Worm (Caenorhabditis elegans) whole organism, late embryonic: Measurements from ENCODE around the gene Y69F12A.1.
"Not testable (repeated sequence)": the region's sequence is repeated elsewhere in the genome, so short reads cannot be mapped to it uniquely, and the experiment has no call there.

Experiments used
- C08G9.2 ChIP-seq: sonication (generic microtip); optimal IDR thresholded peaks from 2 replicates; lab custom pipeline; 2016; ENCODE audit warnings: mild to moderate bottlenecking, missing genetic modification characterization, moderate library complexity, missing compliant biosample characterization
- F13H6.1 ChIP-seq: sonication (generic microtip); optimal IDR thresholded peaks from 2 replicates; lab custom pipeline; 2016; ENCODE audit warnings: missing genetic modification characterization, missing compliant biosample characterization
- K02D7.2 ChIP-seq: sonication (generic microtip); optimal IDR thresholded peaks from 2 replicates; lab custom pipeline; 2017; ENCODE audit warnings: mild to moderate bottlenecking, missing genetic modification characterization, missing compliant biosample characterization
- Y22D7AL.16 ChIP-seq: sonication (generic microtip); optimal IDR thresholded peaks from 2 replicates; lab custom pipeline; 2016; ENCODE audit warnings: missing genetic modification characterization, missing compliant biosample characterization
- ceh-14 ChIP-seq: sonication (generic microtip); optimal IDR thresholded peaks from 2 replicates; lab custom pipeline; 2016; ENCODE audit warnings: missing genotype, missing genetic modification characterization, missing compliant biosample characterization
- ceh-18 ChIP-seq: sonication (generic microtip); optimal IDR thresholded peaks from 2 replicates; lab custom pipeline; 2016; ENCODE audit warnings: missing genetic modification characterization, missing compliant biosample characterization
- ceh-2 ChIP-seq: sonication (generic microtip); optimal IDR thresholded peaks from 2 replicates; lab custom pipeline; 2016; ENCODE audit warnings: missing genotype, missing genetic modification characterization, missing compliant biosample characterization
- ceh-22 ChIP-seq: sonication (generic microtip); optimal IDR thresholded peaks from 2 replicates; lab custom pipeline; 2017; ENCODE audit warnings: missing biosample characterization, missing genetic modification characterization
- ceh-31 ChIP-seq: sonication (generic microtip); optimal IDR thresholded peaks from 2 replicates; lab custom pipeline; 2016; ENCODE audit warnings: missing genetic modification characterization, missing compliant biosample characterization
- ceh-6 ChIP-seq: fragments of 200-800 bp; sonication (Bioruptor generic); optimal IDR thresholded peaks from 2 replicates; lab custom pipeline; 2018; ENCODE audit warnings: mild to moderate bottlenecking, missing genetic modification characterization, missing compliant biosample characterization
- dmd-4 ChIP-seq: sonication (generic microtip); optimal IDR thresholded peaks from 2 replicates; lab custom pipeline; 2016; ENCODE audit warnings: borderline replicate concordance, missing genetic modification characterization, missing compliant biosample characterization
- elt-4 ChIP-seq: sonication (generic microtip); optimal IDR thresholded peaks from 2 replicates; lab custom pipeline; 2016; ENCODE audit warnings: missing genetic modification characterization, missing compliant biosample characterization
- ets-4 ChIP-seq: sonication (generic microtip); optimal IDR thresholded peaks from 2 replicates; lab custom pipeline; 2016; ENCODE audit warnings: missing genetic modification characterization, missing compliant biosample characterization
- fax-1 ChIP-seq: sonication (generic microtip); optimal IDR thresholded peaks from 2 replicates; lab custom pipeline; 2016; ENCODE audit warnings: missing genotype, missing genetic modification characterization, missing compliant biosample characterization
- fkh-6 ChIP-seq: sonication (generic microtip); optimal IDR thresholded peaks from 2 replicates; lab custom pipeline; 2016; ENCODE audit warnings: missing genetic modification characterization, missing compliant biosample characterization
- hlh-13 ChIP-seq: fragments of 200-800 bp; sonication (Bioruptor generic); optimal IDR thresholded peaks from 2 replicates; lab custom pipeline; 2018; ENCODE audit warnings: mild to moderate bottlenecking, missing genetic modification characterization, missing compliant biosample characterization
- hlh-30 ChIP-seq: sonication (generic microtip); optimal IDR thresholded peaks from 2 replicates; lab custom pipeline; 2017; ENCODE audit warnings: antibody characterized with exemption, missing genetic modification characterization, missing compliant biosample characterization; ENCODE audit not compliant: insufficient read depth
- hlh-6 ChIP-seq: sonication (generic microtip); optimal IDR thresholded peaks from 2 replicates; lab custom pipeline; 2016; ENCODE audit warnings: missing genotype, missing genetic modification characterization, missing compliant biosample characterization
- lim-6 ChIP-seq: sonication (generic microtip); optimal IDR thresholded peaks from 2 replicates; lab custom pipeline; 2016; ENCODE audit warnings: missing genetic modification characterization, missing compliant biosample characterization
- lin-11 ChIP-seq: fragments of 200-800 bp; sonication (Bioruptor generic); optimal IDR thresholded peaks from 2 replicates; lab custom pipeline; 2018; ENCODE audit warnings: mild to moderate bottlenecking, missing genetic modification characterization, missing compliant biosample characterization
- nfya-1 ChIP-seq: sonication (generic microtip); optimal IDR thresholded peaks from 2 replicates; lab custom pipeline; 2017; ENCODE audit warnings: missing genetic modification characterization, mild to moderate bottlenecking, missing compliant biosample characterization, antibody characterized with exemption, moderate library complexity
- nhr-232 ChIP-seq: sonication (generic microtip); optimal IDR thresholded peaks from 2 replicates; lab custom pipeline; 2016; ENCODE audit warnings: missing genetic modification characterization, missing compliant biosample characterization
- odd-2 ChIP-seq: sonication (generic microtip); optimal IDR thresholded peaks from 2 replicates; lab custom pipeline; 2017; ENCODE audit warnings: antibody characterized with exemption, mild to moderate bottlenecking, missing genetic modification characterization, missing compliant biosample characterization
- pag-3 ChIP-seq: sonication (generic microtip); optimal IDR thresholded peaks from 2 replicates; lab custom pipeline; 2016; ENCODE audit warnings: missing compliant biosample characterization, missing genetic modification characterization, borderline replicate concordance
- pha-2 ChIP-seq: sonication (generic microtip); optimal IDR thresholded peaks from 2 replicates; lab custom pipeline; 2017; ENCODE audit warnings: mild to moderate bottlenecking, missing genetic modification characterization, missing compliant biosample characterization
- pqm-1 ChIP-seq: sonication (generic microtip); optimal IDR thresholded peaks from 2 replicates; lab custom pipeline; 2016; ENCODE audit warnings: missing genetic modification characterization, missing compliant biosample characterization
- rnt-1 ChIP-seq: sonication (generic microtip); optimal IDR thresholded peaks from 2 replicates; lab custom pipeline; 2016; ENCODE audit warnings: missing genetic modification characterization, missing compliant biosample characterization
- sdc-2 ChIP-seq: sonication (generic microtip); optimal IDR thresholded peaks from 2 replicates; lab custom pipeline; 2016; ENCODE audit warnings: missing genotype, missing genetic modification characterization, missing compliant biosample characterization
- sox-2 ChIP-seq: fragments of 200-800 bp; sonication (Bioruptor generic); IDR thresholded peaks from 2 replicates; pipeline ENCODE4 v1.3.6; 2022; ENCODE audit warnings: missing genetic modification reagents, missing genetic modification characterization, missing compliant biosample characterization
- sox-4 ChIP-seq: sonication (generic microtip); optimal IDR thresholded peaks from 2 replicates; lab custom pipeline; 2017; ENCODE audit warnings: mild to moderate bottlenecking, missing genetic modification characterization, inconsistent platforms, missing compliant biosample characterization
- syd-9 ChIP-seq: sonication (generic microtip); optimal IDR thresholded peaks from 2 replicates; lab custom pipeline; 2016; ENCODE audit warnings: mild to moderate bottlenecking, missing genetic modification characterization, moderate library complexity, missing compliant biosample characterization
- tbx-2 ChIP-seq: sonication (generic microtip); optimal IDR thresholded peaks from 2 replicates; lab custom pipeline; 2016; ENCODE audit warnings: missing genetic modification characterization, missing compliant biosample characterization
- ttx-3 ChIP-seq: sonication (generic microtip); optimal IDR thresholded peaks from 2 replicates; lab custom pipeline; 2016; ENCODE audit warnings: missing genetic modification reagents, missing genetic modification characterization, missing compliant biosample characterization
- unc-3 ChIP-seq, 2 experiments: fragments of 200-800 bp in 1 of 2; sonication (Bioruptor generic) in 1 of 2; sonication (generic microtip) in 1 of 2; conservative IDR thresholded peaks in 1 of 2; optimal IDR thresholded peaks in 1 of 2; 2 replicates each; pipeline versions ENCODE4 v1.3.6 to Lab custom; 2016 to 2022; ENCODE audit warnings: missing compliant biosample characterization in 2 of 2, missing genetic modification characterization in 2 of 2, missing genetic modification reagents in 1 of 2
- unc-42 ChIP-seq: sonication (generic microtip); optimal IDR thresholded peaks from 2 replicates; lab custom pipeline; 2016; ENCODE audit warnings: missing genotype, missing genetic modification characterization, missing compliant biosample characterization
- unc-55 ChIP-seq: sonication (generic microtip); optimal IDR thresholded peaks from 2 replicates; lab custom pipeline; 2017; ENCODE audit warnings: missing biosample characterization, missing genetic modification reagents, missing genetic modification characterization
- unc-86 ChIP-seq: sonication (generic microtip); optimal IDR thresholded peaks from 2 replicates; lab custom pipeline; 2016; ENCODE audit warnings: missing genetic modification characterization, missing compliant biosample characterization
- zip-5 ChIP-seq: sonication (generic microtip); optimal IDR thresholded peaks from 2 replicates; lab custom pipeline; 2016; ENCODE audit warnings: missing genetic modification characterization, missing compliant biosample characterization

The Y69F12A.1 gene

DNA sequence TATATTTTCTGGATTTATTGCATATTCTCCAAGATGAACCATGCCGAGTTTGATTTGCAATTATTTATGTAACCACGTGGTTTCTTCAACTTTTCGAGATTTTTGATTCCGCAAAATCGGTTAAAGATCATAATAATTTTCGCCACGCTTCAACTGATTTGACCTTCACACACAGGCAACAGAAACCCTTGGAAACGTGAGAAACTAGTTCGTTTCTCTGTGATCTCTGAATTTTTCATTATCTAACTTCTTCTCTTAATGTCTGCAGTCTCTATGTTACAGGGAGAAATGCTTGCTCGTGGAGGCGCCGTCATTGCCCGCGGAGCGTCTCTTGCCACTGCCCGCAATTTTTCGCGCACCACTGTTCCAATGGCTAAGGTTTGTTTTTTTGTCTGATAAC is 8.6 kb downstream of the Y69F12A.1 start, which contains the start of gene fum-1:
Gene fum-1, plus strand, starts transcription at position 259 of the 400 bp plus-strand sequence.
- TF ChIP-seq ttx-3 (no peak), ets-4 (tag; lab: Kevin White, UChicago) (no peak), ceh-18 (tag; lab: Kevin White, UChicago) (peak; percentile 12), elt-4 (tag; lab: Kevin White, UChicago) (no peak), unc-86 (no peak), nfya-1 (tag; lab: Kevin White, UChicago) (peak; percentile 31), unc-3 (GFP tag; conservative IDR thresholded peaks at IDR 0.05; lab: Robert Waterston, UW) (no peak), unc-3 (tag; optimal IDR thresholded peaks at IDR 0.05; lab: Kevin White, UChicago) (no peak), hlh-30 (tag; lab: Kevin White, UChicago) (peak; percentile 9), rnt-1 (tag; lab: Kevin White, UChicago) (peak; percentile 14), sox-2 (GFP tag; lab: Robert Waterston, UW) (no peak)

DNA sequence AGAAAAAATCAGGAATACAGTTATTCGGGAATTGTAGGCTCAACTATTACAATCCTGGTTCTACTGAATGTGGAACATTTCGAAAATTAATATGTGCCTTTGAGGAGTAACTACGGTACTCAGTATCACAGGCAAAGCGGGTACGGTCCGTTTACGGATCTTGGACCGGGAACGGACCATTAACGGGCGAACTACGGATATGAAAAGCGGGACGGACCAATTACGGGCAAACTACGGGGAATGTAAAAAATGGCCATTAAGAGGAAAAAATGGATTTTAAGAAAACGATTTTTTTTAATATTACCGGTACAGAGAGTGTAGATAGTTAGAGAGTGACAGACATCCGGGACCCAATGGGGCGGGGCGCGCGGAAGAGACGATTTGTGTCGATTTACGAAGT is 12.2 kb downstream of the Y69F12A.1 start, which contains the start of gene H14A12.5:
Gene H14A12.5, minus strand, starts transcription at position 101 of the 400 bp plus-strand sequence.
- TF ChIP-seq fax-1, sox-4, pha-2 (tag; lab: Kevin White, UChicago): not testable (repeated sequence)

DNA sequence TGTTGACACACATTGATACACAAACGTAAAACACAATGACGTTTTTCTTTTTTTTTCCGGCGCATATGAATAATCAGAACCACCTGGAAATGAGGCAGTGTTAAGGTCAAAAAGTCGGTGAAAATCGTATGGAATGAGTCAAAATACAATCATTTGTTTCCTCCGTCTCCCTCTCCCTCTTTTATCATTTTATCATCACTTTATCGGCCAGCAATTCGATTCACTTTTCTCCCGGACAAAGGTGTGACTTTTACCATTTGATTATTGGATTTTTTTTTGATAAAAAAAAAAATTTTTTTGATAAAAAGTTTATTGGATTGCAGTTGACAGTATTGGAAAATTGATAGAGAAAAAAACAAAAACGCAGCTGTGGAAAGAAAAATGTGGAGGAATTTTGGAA is 22.2 kb downstream of the Y69F12A.1 start:
- no peak for TF ChIP-seq F13H6.1
- TF ChIP-seq fax-1 (tag; lab: Kevin White, UChicago): no peak
- TF ChIP-seq tbx-2: no peak
- TF ChIP-seq zip-5 (tag; lab: Kevin White, UChicago): no peak
- no peak for TF ChIP-seq sdc-2 (tag; lab: Kevin White, UChicago)
- TF ChIP-seq unc-42: no peak
- TF ChIP-seq sox-2 (GFP tag; lab: Robert Waterston, UW): no peak
- TF ChIP-seq hlh-6 (tag; lab: Kevin White, UChicago): no peak
- TF ChIP-seq unc-55 (GFP tag; lab: Kevin White, UChicago): no peak
- TF ChIP-seq ceh-14 (tag; lab: Kevin White, UChicago): no peak
- TF ChIP-seq ceh-31 (tag; lab: Kevin White, UChicago): no peak
- no peak for TF ChIP-seq ceh-2 (tag; lab: Kevin White, UChicago)
- no peak for TF ChIP-seq ceh-22 (tag; lab: Kevin White, UChicago)
- TF ChIP-seq fkh-6 (tag; lab: Kevin White, UChicago): no peak
- no peak for TF ChIP-seq pqm-1 (tag; lab: Kevin White, UChicago)
- no peak for TF ChIP-seq pha-2 (tag; lab: Kevin White, UChicago)
- TF ChIP-seq C08G9.2 (tag; lab: Kevin White, UChicago): no peak

DNA sequence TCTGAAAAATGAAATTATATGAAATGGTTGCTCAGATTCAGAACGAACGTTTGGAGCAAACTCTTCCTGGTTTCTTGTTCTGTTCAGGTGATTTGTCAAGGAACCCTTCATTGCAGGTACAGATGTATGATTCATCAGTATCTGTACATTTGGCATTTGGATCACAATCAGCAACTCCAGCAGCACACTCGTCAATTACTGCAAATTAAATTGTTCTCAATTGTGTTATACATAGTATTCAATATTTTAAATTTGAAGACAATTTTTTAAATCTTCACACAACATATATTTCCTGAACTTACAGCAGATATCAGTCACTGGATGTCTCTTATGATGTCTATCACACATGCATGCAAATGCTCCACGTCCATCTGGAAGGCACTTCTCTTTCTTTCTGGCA is 28.0 kb downstream of the Y69F12A.1 start:
- no peak for TF ChIP-seq lim-6 (tag; lab: Kevin White, UChicago)
- no peak for TF ChIP-seq ceh-6 (GFP tag; lab: Kevin White, UChicago)
- TF ChIP-seq dmd-4 (tag; lab: Kevin White, UChicago): no peak
- TF ChIP-seq syd-9 (tag; lab: Kevin White, UChicago): no peak
- TF ChIP-seq Y22D7AL.16 (tag; lab: Kevin White, UChicago): no peak
- no peak for TF ChIP-seq unc-86
- no peak for TF ChIP-seq pag-3

DNA sequence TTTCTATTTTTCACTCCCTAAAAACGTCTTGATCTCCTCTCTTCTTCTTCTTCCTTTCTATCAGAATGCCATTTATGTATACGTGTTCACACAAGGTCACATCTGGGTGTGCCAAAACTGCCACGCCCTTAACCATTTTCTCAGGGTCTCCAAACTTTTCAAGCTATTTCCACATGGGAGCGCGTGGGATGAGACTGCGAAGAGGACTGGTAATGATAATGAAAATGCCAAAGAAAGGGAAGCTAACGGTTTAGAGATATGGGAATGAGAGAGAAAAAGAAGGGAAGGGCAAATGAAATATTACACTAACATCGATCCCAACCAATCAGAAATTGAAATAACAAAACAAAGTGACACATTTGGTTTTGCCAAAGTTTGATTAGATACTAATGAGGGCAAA is 31.6 kb downstream of the Y69F12A.1 start:
- TF ChIP-seq nhr-232 (no peak), pag-3 (no peak), F13H6.1 (no peak), lin-11 (tag; lab: Kevin White, UChicago) (no peak), odd-2 (tag; lab: Kevin White, UChicago) (no peak), ceh-31 (tag; lab: Kevin White, UChicago) (no peak), hlh-13 (no peak), tbx-2 (no peak), K02D7.2 (no peak)
